Fruit fly (Drosophila melanogaster): Measurements from ENCODE around the gene Elys.

Elys gene

DNA sequence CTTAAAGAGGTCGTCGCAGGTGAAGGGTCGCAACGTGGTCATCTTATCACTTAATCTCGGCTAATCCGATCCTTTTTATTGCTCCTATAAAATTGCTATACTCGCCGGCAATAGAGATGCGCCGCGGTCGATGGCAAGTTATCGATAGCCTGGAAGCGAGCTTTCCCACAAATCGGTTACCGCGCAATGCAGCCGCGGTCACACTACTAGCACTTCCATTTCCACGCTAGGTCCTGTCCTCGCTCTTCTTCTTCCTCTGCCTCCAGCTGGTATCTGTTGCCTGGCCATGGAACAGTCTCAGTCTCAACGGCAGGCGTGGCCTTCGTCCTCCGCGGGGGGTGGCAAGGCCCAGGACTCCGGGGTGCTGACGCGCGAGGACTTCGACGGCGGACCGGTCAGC lies 29.2 kb upstream of the Elys start, which contains the start of the genes Naa20A and MKP-4 (continued):
- TF ChIP-seq kah (GFP tag; optimal IDR thresholded peaks at IDR 0.05) = no peak
- TF ChIP-seq CG32772 (GFP tag; IDR thresholded peaks at IDR 0.05) = no peak
- TF ChIP-seq bab2 (GFP tag; optimal IDR thresholded peaks at IDR 0.05) = no peak
- no peak for TF ChIP-seq Dfd (GFP tag; optimal IDR thresholded peaks at IDR 0.05)
- no peak for TF ChIP-seq da (GFP tag; optimal IDR thresholded peaks at IDR 0.05)
- no peak for TF ChIP-seq trh (GFP tag; optimal IDR thresholded peaks at IDR 0.05)
- no peak for TF ChIP-seq Trl (optimal IDR thresholded peaks at IDR 0.05)
- no peak for TF ChIP-seq Trl (GFP tag; optimal IDR thresholded peaks at IDR 0.05)
- TF ChIP-seq CG30431 (GFP tag; optimal IDR thresholded peaks at IDR 0.05) = no peak
- TF ChIP-seq CG8388 (GFP tag; optimal IDR thresholded peaks at IDR 0.05) = no peak
- TF ChIP-seq ind (GFP tag; optimal IDR thresholded peaks at IDR 0.05) = no peak
- TF ChIP-seq CG10274 (GFP tag; optimal IDR thresholded peaks at IDR 0.05) = no peak
- TF ChIP-seq ttk (GFP tag; IDR thresholded peaks at IDR 0.05) = no peak
- TF ChIP-seq shn (GFP tag; optimal IDR thresholded peaks at IDR 0.05) = no peak
- TF ChIP-seq bigmax (GFP tag; optimal IDR thresholded peaks at IDR 0.05) = no peak
- TF ChIP-seq CG32767 (GFP tag; IDR thresholded peaks at IDR 0.05) = no peak
- TF ChIP-seq CG11093 (GFP tag; IDR thresholded peaks at IDR 0.05) = no peak
- no peak for TF ChIP-seq CG3995 (GFP tag; optimal IDR thresholded peaks at IDR 0.05)

DNA sequence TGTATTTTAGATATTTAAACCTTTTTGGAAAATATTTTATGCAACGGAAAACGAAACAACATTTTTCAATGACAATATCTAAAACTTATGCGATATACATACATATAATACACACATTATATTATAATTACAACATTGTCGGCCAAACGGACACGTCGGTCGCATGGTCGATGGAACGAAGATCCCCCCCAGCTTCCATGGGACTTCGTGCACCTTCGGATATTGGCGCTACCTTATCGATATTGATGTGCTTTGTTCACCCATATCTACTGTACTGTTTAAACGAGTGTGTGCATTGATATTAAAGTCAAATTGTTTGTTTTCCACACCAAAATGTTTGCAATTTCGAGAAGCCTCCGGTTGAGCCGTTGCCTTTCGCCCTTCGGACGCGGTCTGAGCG lies 26.7 kb upstream of the Elys start, which contains the start of gene CG14212:
CG14212 (plus strand) TSS at position 301 of the 400 bp plus-strand sequence.
- TF ChIP-seq zf30C (GFP tag; optimal IDR thresholded peaks at IDR 0.05) (no peak), luna (GFP tag; optimal IDR thresholded peaks at IDR 0.05) (no peak), tup (GFP tag; optimal IDR thresholded peaks at IDR 0.05) (no peak), tll (GFP tag; optimal IDR thresholded peaks at IDR 0.05) (no peak), cato (GFP tag; optimal IDR thresholded peaks at IDR 0.05; ENCODE audit: borderline replicate concordance) (no peak)

DNA sequence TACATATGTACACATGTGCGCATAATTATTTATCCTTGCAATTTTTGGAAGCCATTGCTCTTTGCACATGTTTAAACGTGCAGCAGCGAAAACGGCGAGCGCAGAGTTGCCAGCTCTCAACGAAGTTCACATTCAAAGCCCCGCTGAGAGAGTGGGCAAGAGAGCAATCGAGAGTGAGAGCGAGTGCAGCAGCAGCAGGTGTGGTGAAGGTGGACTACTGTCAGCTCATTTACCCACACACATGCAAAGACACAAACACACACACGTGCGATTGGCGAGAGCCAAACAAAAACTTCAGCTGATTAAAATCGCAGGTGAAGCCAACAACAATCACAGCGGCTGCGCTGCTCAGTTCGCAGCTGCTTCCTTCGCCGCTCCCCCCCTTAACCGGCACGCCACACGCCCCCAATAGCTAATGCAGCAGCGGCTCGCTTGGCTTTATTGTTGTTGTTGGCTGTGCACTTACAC lies 20.7 kb upstream of the Elys start:
- TF ChIP-seq Med (GFP tag) (no peak), MTF-1 (GFP tag; optimal IDR thresholded peaks at IDR 0.05; ENCODE audit: borderline replicate concordance) (peak; percentile 95), bbx (GFP tag; IDR thresholded peaks at IDR 0.05; ENCODE audit: partially characterized antibody) (peak; percentile 47), CG8478 (optimal IDR thresholded peaks at IDR 0.05) (peak; percentile 53), trh (GFP tag; optimal IDR thresholded peaks at IDR 0.05) (no peak), CG34224 (GFP tag; IDR thresholded peaks at IDR 0.05; ENCODE audit: partially characterized antibody) (peak; percentile 56; the same call in 2 of the 3 replicates), CG15601 (tag; optimal IDR thresholded peaks at IDR 0.05) (no peak), CG5953 (GFP tag; IDR thresholded peaks at IDR 0.05) (no peak), CG34376 (GFP tag; optimal IDR thresholded peaks at IDR 0.05) (peak; percentile 43), CG13894 (tag; optimal IDR thresholded peaks at IDR 0.05) (no peak), CG6683 (GFP tag; optimal IDR thresholded peaks at IDR 0.05) (no peak), MESR4 (GFP tag; optimal IDR thresholded peaks at IDR 0.05) (peak; percentile 13), rib (GFP tag; IDR thresholded peaks at IDR 0.05) (no peak), Trl (optimal IDR thresholded peaks at IDR 0.05) (peak; percentile 84 to 92), Trl (GFP tag; optimal IDR thresholded peaks at IDR 0.05) (no peak), CG11695 (GFP tag; IDR thresholded peaks at IDR 0.05) (peak; percentile 64; the same call in 1 of the 3 replicates), CG13287 (GFP tag; IDR thresholded peaks at IDR 0.05; ENCODE audit: partially characterized antibody) (peak; percentile 49; the same call in 1 of the 2 replicates), Dref (GFP tag; IDR thresholded peaks at IDR 0.05) (no peak), ewg (GFP tag; optimal IDR thresholded peaks at IDR 0.05) (peak; percentile 47), crol (GFP tag; IDR thresholded peaks at IDR 0.05) (peak; percentile 91), Ssrp (tag; optimal IDR thresholded peaks at IDR 0.05) (no peak), Aef1 (GFP tag; IDR thresholded peaks at IDR 0.05) (peak; percentile 67), psq (GFP tag; optimal IDR thresholded peaks at IDR 0.05) (no peak), C15 (GFP tag; IDR thresholded peaks at IDR 0.05) (no peak), Adf1 (GFP tag; IDR thresholded peaks at IDR 0.05) (peak; percentile 87), lola (GFP tag; optimal IDR thresholded peaks at IDR 0.05) (no peak), twi (tag; optimal IDR thresholded peaks at IDR 0.05) (peak; percentile 4), ftz-f1 (GFP tag; optimal IDR thresholded peaks at IDR 0.05) (peak; percentile 25), ci (GFP tag; IDR thresholded peaks at IDR 0.05) (peak; percentile 70; the same call in 2 of the 3 replicates)

All from whole organism, embryonic.